Fruit fly (Drosophila melanogaster): ENCODE data around the gene Glt.
A peak's percentile ranks its signal among the peaks of the same experiment; 100 is the strongest.

Glt gene

DNA sequence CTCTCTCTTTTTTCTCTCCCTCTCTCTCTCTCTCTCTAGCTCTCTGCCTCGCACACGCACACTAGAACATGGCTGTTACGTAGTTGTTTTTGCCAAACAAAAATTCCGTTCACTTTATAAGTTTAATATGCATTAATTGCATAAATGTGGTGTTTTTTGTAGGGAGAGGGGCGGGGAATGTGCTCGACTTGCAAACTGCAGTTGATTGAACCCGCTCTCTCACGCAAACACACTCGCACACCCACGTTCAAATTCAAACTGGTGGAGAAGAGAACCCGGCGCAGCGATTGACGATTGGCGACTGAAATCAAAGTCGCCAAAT lies 36.5 kb downstream of the Glt start:
- no peak for TF ChIP-seq fru (GFP tag; optimal IDR thresholded peaks at IDR 0.05)
- TF ChIP-seq Hr83 (GFP tag; optimal IDR thresholded peaks at IDR 0.05; ENCODE audit: poor library complexity, severe bottlenecking), result peak; percentile 23
- TF ChIP-seq dl (GFP tag; optimal IDR thresholded peaks at IDR 0.05; ENCODE audit: insufficient read depth in 1 of 2, partially characterized antibody in 2 of 2), result peak; percentile 70 to 92
- no peak for TF ChIP-seq Myc (optimal IDR thresholded peaks at IDR 0.05)
- TF ChIP-seq OdsH (GFP tag; optimal IDR thresholded peaks at IDR 0.05), result no peak
- no peak for TF ChIP-seq Dfd (GFP tag; optimal IDR thresholded peaks at IDR 0.05)
- peak; percentile 91 for TF ChIP-seq Dif (GFP tag; optimal IDR thresholded peaks at IDR 0.05; ENCODE audit: partially characterized antibody)
- peak; percentile 1 for TF ChIP-seq Sp1 (GFP tag; optimal IDR thresholded peaks at IDR 0.05)
- TF ChIP-seq pan (optimal IDR thresholded peaks at IDR 0.05), result no peak

DNA sequence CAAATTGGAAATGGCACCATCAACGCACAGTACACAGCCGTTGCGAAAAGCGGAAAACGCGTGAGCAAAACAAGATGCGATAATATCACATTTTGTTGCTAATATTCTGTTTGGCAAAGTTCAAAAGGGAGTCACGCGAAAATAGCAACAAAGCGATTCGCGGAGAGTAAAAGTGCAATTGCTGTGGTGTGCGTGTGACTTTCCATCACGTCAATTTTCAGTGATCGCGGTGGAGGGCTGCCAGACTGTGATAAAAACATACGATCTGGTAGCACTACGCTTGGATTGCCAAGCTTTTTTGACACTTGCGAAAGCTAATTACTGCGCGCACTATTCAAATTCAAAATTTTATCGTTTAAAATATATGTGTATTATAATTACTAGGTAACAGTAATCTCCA lies 36.9 kb downstream of the Glt start, which contains the start of gene Hnf4:
Hnf4 (minus strand) TSS at position 199 of the 400 bp plus-strand sequence.
- TF ChIP-seq GATAd (GFP tag; optimal IDR thresholded peaks at IDR 0.05) (no peak), tai (GFP tag; optimal IDR thresholded peaks at IDR 0.05) (no peak), Hr78 (GFP tag; optimal IDR thresholded peaks at IDR 0.05) (no peak), Dfd (GFP tag; optimal IDR thresholded peaks at IDR 0.05) (no peak), Vsx2 (GFP tag; optimal IDR thresholded peaks at IDR 0.05; ENCODE audit: partially characterized antibody) (peak; percentile 97), Rel (GFP tag; optimal IDR thresholded peaks at IDR 0.05) (no peak), Rel (tag; optimal IDR thresholded peaks at IDR 0.05) (peak; percentile 66), h (GFP tag; optimal IDR thresholded peaks at IDR 0.05) (peak; percentile 13), fru (GFP tag; optimal IDR thresholded peaks at IDR 0.05) (no peak), Jra (GFP tag; optimal IDR thresholded peaks at IDR 0.05) (no peak), br (GFP tag; optimal IDR thresholded peaks at IDR 0.05) (no peak), brk (GFP tag; optimal IDR thresholded peaks at IDR 0.05) (peak; percentile 21), sv (GFP tag; optimal IDR thresholded peaks at IDR 0.05) (no peak), Hnf4 (GFP tag; optimal IDR thresholded peaks at IDR 0.05) (peak; percentile 33), pan (optimal IDR thresholded peaks at IDR 0.05) (no peak), Hr83 (GFP tag; optimal IDR thresholded peaks at IDR 0.05; ENCODE audit: poor library complexity, severe bottlenecking) (no peak), ey (GFP tag; optimal IDR thresholded peaks at IDR 0.05) (no peak), CrebA (GFP tag; optimal IDR thresholded peaks at IDR 0.05; ENCODE audit: borderline replicate concordance) (no peak), HLH106 (tag; optimal IDR thresholded peaks at IDR 0.05) (peak; percentile 3), Myc (optimal IDR thresholded peaks at IDR 0.05) (no peak), psq (GFP tag; optimal IDR thresholded peaks at IDR 0.05) (no peak), jim (GFP tag; optimal IDR thresholded peaks at IDR 0.05) (no peak), CG32264 (GFP tag; optimal IDR thresholded peaks at IDR 0.05) (no peak), Sp1 (GFP tag; optimal IDR thresholded peaks at IDR 0.05) (no peak), N (GFP tag; optimal IDR thresholded peaks at IDR 0.05) (no peak), Dif (GFP tag; optimal IDR thresholded peaks at IDR 0.05; ENCODE audit: partially characterized antibody) (peak; percentile 62), usp (GFP tag; optimal IDR thresholded peaks at IDR 0.05) (no peak), sage (GFP tag; optimal IDR thresholded peaks at IDR 0.05) (no peak), foxo (GFP tag; optimal IDR thresholded peaks at IDR 0.05) (peak in 1 of 2 experiments; percentile 6), lola (GFP tag; optimal IDR thresholded peaks at IDR 0.05) (no peak), Mio (GFP tag; optimal IDR thresholded peaks at IDR 0.05) (no peak), dsf (GFP tag; optimal IDR thresholded peaks at IDR 0.05; ENCODE audit: borderline replicate concordance) (no peak), dl (GFP tag; optimal IDR thresholded peaks at IDR 0.05; ENCODE audit: insufficient read depth in 1 of 2, partially characterized antibody in 2 of 2) (no peak)

DNA sequence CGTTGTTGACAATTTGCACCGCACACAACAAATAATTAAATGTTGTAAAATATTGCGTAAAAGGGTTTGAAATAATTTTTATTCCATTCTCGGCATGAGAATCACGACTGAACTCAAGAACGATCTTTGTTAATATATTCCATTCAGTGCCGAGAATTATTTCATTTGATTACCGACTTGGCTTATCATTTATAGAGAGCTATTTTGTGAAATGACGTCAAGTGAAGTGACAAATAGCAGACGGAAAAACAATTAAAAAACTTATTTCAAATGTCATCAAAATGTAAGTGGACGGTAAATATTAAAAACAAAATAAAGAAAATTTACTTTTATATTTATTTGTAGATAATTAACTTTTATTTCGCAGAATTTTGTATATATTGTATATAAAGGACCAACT lies 42.0 kb downstream of the Glt start:
- TF ChIP-seq lola (GFP tag; optimal IDR thresholded peaks at IDR 0.05) (no peak), Dif (GFP tag; optimal IDR thresholded peaks at IDR 0.05; ENCODE audit: partially characterized antibody) (no peak), GATAd (GFP tag; optimal IDR thresholded peaks at IDR 0.05) (no peak), psq (GFP tag; optimal IDR thresholded peaks at IDR 0.05) (no peak), N (GFP tag; optimal IDR thresholded peaks at IDR 0.05) (no peak), sage (GFP tag; optimal IDR thresholded peaks at IDR 0.05) (no peak), CrebA (GFP tag; optimal IDR thresholded peaks at IDR 0.05; ENCODE audit: borderline replicate concordance) (no peak), Rel (GFP tag; optimal IDR thresholded peaks at IDR 0.05) (no peak), Rel (tag; optimal IDR thresholded peaks at IDR 0.05) (no peak), Mio (GFP tag; optimal IDR thresholded peaks at IDR 0.05) (no peak), h (GFP tag; optimal IDR thresholded peaks at IDR 0.05) (no peak), CG32264 (GFP tag; optimal IDR thresholded peaks at IDR 0.05) (no peak), rgr (GFP tag; optimal IDR thresholded peaks at IDR 0.05) (no peak), dmrt93B (GFP tag; optimal IDR thresholded peaks at IDR 0.05) (no peak), Hnf4 (GFP tag; optimal IDR thresholded peaks at IDR 0.05) (no peak), woc (GFP tag; optimal IDR thresholded peaks at IDR 0.05) (no peak)

Measured in whole organism, wandering third instar larva.